Worm (Caenorhabditis elegans) whole organism, mixed stage, embryonic: ENCODE data around the gene nop-1.

ENCODE experiments used
- elt-1 ChIP-seq: sonication (generic microtip); optimal IDR thresholded peaks from 2 replicates; lab custom pipeline; 2017; ENCODE audit warnings: missing genetic modification characterization, mild to moderate bottlenecking, missing compliant biosample characterization, antibody characterized with exemption, moderate library complexity, borderline replicate concordance; ENCODE audit not compliant: insufficient read depth
- elt-3 ChIP-seq: fragments of 150-350 bp; optimal IDR thresholded peaks from 2 replicates; lab custom pipeline; 2014; ENCODE audit warnings: missing biosample characterization, missing genetic modification characterization
- ham-2 ChIP-seq: fragments of 200-800 bp; sonication (Bioruptor generic); optimal IDR thresholded peaks from 2 replicates; lab custom pipeline; 2018; ENCODE audit warnings: mild to moderate bottlenecking, missing genetic modification characterization, missing compliant biosample characterization
- lsy-2 ChIP-seq: fragments of 150-350 bp; optimal IDR thresholded peaks from 2 replicates; lab custom pipeline; 2014; ENCODE audit warnings: missing biosample characterization, missing genetic modification characterization
- nhr-76 ChIP-seq: sonication (generic microtip); optimal IDR thresholded peaks from 2 replicates; lab custom pipeline; 2017; ENCODE audit warnings: missing biosample characterization, missing genetic modification characterization
- pha-4 ChIP-seq: fragments of 150-350 bp; optimal IDR thresholded peaks from 2 replicates; lab custom pipeline; 2018; ENCODE audit warnings: missing biosample characterization, missing genetic modification reagents, missing genetic modification characterization

- TF ChIP-seq elt-1 (no peak), ham-2 (GFP tag; lab: Kevin White, UChicago) (no peak), pha-4 (tag; lab: Kevin White, UChicago) (no peak), lsy-2 (tag; lab: Kevin White, UChicago) (no peak), elt-3 (tag; lab: Kevin White, UChicago) (no peak), nhr-76 (tag; lab: Kevin White, UChicago) (no peak)
Measured at ce11 chrIII:5976021-5976420, 17.5 kb downstream of the nop-1 start.
